Worm (Caenorhabditis elegans) whole organism, early embryonic: ENCODE results near the gene srd-51.

Source experiments
- B0310.2 ChIP-seq: sonication (generic microtip); optimal IDR thresholded peaks from 2 replicates; lab custom pipeline; 2016; ENCODE audit warnings: mild to moderate bottlenecking, missing genetic modification characterization, missing compliant biosample characterization
- F13C5.2 ChIP-seq: sonication (generic microtip); optimal IDR thresholded peaks from 2 replicates; lab custom pipeline; 2017; ENCODE audit warnings: mild to moderate bottlenecking, missing genetic modification characterization, inconsistent platforms, missing compliant biosample characterization
- aly-1 ChIP-seq: sonication (generic microtip); optimal IDR thresholded peaks from 2 replicates; lab custom pipeline; 2016; ENCODE audit warnings: missing genetic modification characterization, missing compliant biosample characterization
- ama-1 ChIP-seq: fragments of 150-350 bp; optimal IDR thresholded peaks from 2 replicates; lab custom pipeline; 2014
- ceh-13 ChIP-seq: fragments of 200-800 bp; sonication (Bioruptor generic); optimal IDR thresholded peaks from 2 replicates; lab custom pipeline; 2018; ENCODE audit warnings: mild to moderate bottlenecking, missing genetic modification characterization, missing compliant biosample characterization
- ceh-36 ChIP-seq: sonication (generic microtip); optimal IDR thresholded peaks from 2 replicates; lab custom pipeline; 2016; ENCODE audit warnings: missing genetic modification characterization, inconsistent platforms, missing compliant biosample characterization
- ets-7 ChIP-seq: sonication (generic microtip); optimal IDR thresholded peaks from 2 replicates; lab custom pipeline; 2016; ENCODE audit warnings: missing genotype, missing genetic modification characterization, missing compliant biosample characterization
- flt-1 ChIP-seq: fragments of 200-800 bp; sonication (Bioruptor generic); IDR thresholded peaks from 2 replicates; pipeline ENCODE4 v1.3.6; 2022; ENCODE audit warnings: missing genetic modification characterization, missing compliant biosample characterization
- hmbx-1 ChIP-seq: sonication (generic microtip); optimal IDR thresholded peaks from 2 replicates; lab custom pipeline; 2016; ENCODE audit warnings: mild to moderate bottlenecking, missing genetic modification characterization, missing compliant biosample characterization
- hmg-4 ChIP-seq: fragments of 200-800 bp; sonication (Bioruptor generic); optimal IDR thresholded peaks from 2 replicates; lab custom pipeline; 2018; ENCODE audit warnings: mild to moderate bottlenecking, missing genetic modification characterization, missing compliant biosample characterization
- hnd-1 ChIP-seq: sonication (generic microtip); optimal IDR thresholded peaks from 2 replicates; lab custom pipeline; 2016; ENCODE audit warnings: missing genetic modification characterization, missing compliant biosample characterization
- pes-1 ChIP-seq: fragments of 200-800 bp; sonication (Bioruptor generic); IDR thresholded peaks from 2 replicates; pipeline ENCODE4 v1.3.6; 2022; ENCODE audit warnings: missing genetic modification reagents, missing genetic modification characterization, missing compliant biosample characterization
- scrt-1 ChIP-seq: fragments of 200-800 bp; sonication (Bioruptor generic); IDR thresholded peaks from 2 replicates; pipeline ENCODE4 v1.3.6; 2022; ENCODE audit warnings: missing genetic modification characterization, missing compliant biosample characterization
- sea-1 ChIP-seq: fragments of 200-800 bp; sonication (Bioruptor generic); conservative IDR thresholded peaks from 2 replicates; pipeline ENCODE4 v1.3.6; 2022; ENCODE audit warnings: missing genetic modification characterization, missing compliant biosample characterization
- tbx-11 ChIP-seq: fragments of 200-800 bp; sonication (Bioruptor generic); IDR thresholded peaks from 2 replicates; pipeline ENCODE4 v1.3.6; 2022; ENCODE audit warnings: missing genetic modification characterization, missing compliant biosample characterization
- tbx-37 ChIP-seq: fragments of 200-800 bp; sonication (Bioruptor generic); conservative IDR thresholded peaks from 2 replicates; pipeline ENCODE4 v1.3.6; 2022; ENCODE audit warnings: missing genetic modification reagents, missing genetic modification characterization, missing compliant biosample characterization
- tra-4 ChIP-seq: sonication (generic microtip); optimal IDR thresholded peaks from 2 replicates; lab custom pipeline; 2017; ENCODE audit warnings: missing genetic modification characterization, missing compliant biosample characterization

Gene srd-51

DNA sequence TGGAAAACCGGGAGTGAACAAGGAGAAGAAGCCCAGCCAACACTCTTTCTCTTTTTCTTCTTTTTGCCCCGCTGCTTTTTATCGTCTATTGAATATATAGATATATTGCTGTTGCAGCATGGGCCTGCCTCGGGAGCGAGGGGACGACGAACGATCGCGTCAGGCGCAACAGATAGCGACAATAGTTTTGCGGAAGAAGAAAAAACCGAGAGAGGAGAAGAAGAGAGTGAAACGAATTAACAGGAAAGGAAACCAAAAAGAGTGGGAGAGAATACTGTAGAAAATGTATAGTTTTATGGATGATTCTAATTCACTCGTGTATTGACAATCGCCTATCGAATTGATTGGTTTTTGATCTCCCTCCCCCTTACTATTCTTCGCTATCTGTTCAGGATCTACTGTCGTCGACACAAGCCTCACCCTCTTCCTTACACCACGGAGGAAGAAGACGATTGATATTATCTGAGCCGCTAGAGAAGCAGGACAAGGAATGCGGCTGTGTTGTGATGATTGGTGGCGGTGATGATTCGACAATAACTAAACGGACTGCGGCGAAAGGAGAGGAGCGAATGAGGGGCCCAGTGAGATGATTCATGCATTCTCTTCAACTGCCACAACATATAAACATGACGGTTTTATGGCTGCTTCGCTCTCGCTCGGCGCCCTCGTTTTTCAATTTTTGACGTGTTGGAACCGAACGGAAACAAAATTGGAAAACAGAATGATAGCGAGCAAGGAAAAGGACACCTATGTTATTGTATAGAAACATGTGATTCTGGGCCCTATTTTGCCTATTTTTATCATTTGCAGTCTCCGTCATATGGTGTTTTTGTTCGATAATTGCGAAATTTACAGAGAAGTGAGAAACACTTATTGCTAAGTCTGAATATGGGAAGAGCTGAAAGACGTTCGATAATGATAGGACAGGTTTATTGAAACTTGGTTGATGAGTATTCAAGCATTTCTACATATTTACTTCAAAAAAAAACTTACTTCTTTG is 41.8 kb upstream of the srd-51 start:
- TF ChIP-seq tra-4 (tag; lab: Kevin White, UChicago), result no peak
- no peak for TF ChIP-seq flt-1 (GFP tag; lab: Robert Waterston, UW)
- no peak for TF ChIP-seq tbx-11 (GFP tag; lab: Robert Waterston, UW)
- TF ChIP-seq F13C5.2 (tag; lab: Kevin White, UChicago), result no peak
- no peak for TF ChIP-seq ceh-36 (tag; lab: Kevin White, UChicago)
- TF ChIP-seq ets-7 (tag; lab: Kevin White, UChicago), result no peak
- TF ChIP-seq scrt-1 (GFP tag; lab: Robert Waterston, UW), result no peak

DNA sequence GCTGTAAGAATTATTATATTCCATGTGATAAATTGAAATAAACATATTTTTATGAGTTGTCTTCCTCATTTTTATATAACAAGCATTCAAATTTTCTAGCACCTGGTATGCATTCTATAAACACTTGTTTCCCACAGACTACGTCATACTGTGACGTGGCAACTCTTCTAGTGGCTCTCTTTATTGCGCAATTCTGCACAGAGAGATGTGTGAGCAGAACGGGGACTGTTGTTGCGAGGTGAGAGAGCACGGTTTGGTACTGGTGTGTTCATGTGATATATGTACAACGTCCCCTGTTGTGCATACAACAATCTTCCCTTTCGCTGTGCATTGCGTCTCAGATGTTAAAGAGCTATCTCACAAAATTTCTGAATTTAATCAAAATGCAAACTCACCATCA is 40.4 kb upstream of the srd-51 start:
- TF ChIP-seq ceh-36 (tag; lab: Kevin White, UChicago), result no peak
- no peak for TF ChIP-seq ceh-13
- TF ChIP-seq hnd-1 (tag; lab: Kevin White, UChicago), result no peak
- no peak for TF ChIP-seq flt-1 (GFP tag; lab: Robert Waterston, UW)
- TF ChIP-seq hmg-4 (GFP tag; lab: Kevin White, UChicago), result no peak
- TF ChIP-seq ets-7 (tag; lab: Kevin White, UChicago), result no peak
- no peak for TF ChIP-seq hmbx-1 (tag; lab: Kevin White, UChicago)
- TF ChIP-seq pes-1 (GFP tag; lab: Robert Waterston, UW), result no peak
- no peak for TF ChIP-seq F13C5.2 (tag; lab: Kevin White, UChicago)
- TF ChIP-seq sea-1 (GFP tag; lab: Robert Waterston, UW), result no peak
- TF ChIP-seq B0310.2 (tag; lab: Kevin White, UChicago), result no peak
- no peak for TF ChIP-seq aly-1 (tag; lab: Kevin White, UChicago)
- TF ChIP-seq ama-1 (lab: Kevin White, UChicago), result no peak

DNA sequence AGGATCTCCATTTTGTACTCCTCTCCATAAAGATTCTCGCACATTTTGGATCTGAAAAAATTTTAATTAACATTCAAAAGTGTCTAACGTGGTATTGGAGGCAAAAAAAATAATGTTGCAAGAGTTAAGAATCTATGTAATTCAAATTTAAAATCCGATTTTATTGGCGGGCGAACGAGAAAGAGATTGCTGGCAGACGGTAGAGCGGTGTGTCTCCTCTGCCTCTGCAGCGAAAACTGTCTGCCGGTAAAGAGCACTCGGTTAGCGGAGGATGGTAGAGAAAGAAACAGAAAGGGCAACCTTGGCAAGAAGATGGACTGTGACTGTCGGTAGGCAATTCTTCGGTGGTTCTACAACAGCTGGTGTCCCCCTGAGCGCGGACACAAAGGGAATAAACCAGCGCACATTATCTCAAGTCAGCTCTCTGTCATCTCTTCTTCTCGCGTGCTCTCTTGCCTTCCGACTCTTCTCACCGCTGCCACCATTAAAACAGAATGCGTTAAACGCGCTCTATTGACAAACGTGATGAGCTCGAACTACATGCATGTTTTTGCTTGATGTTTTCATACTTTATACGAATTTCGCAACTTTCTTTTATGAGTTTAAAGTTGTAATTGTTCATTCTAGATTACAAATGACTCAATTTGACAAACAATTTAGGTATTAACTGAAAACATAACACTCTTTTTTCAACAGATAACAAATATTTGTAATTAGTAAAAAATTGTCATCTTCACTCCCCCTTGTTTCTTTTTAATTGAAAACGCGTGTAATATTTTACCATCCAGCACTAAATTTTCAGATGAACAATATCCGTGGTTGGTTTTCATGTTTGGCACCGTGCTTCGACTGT is 34.4 kb upstream of the srd-51 start, which contains the start of the genes cdk-4 and F18H3.1:
TSS of gene cdk-4 (minus strand) at position 51 of the 853 bp plus-strand sequence.
TSS of gene F18H3.1 (plus strand) at position 803 of the 853 bp plus-strand sequence.
- TF ChIP-seq pes-1 (GFP tag; lab: Robert Waterston, UW) (0 out of 2 replicates have a peak, but pooled peaks have one; percentile 8), F13C5.2 (tag; lab: Kevin White, UChicago) (peak; percentile 43), ceh-13 (no peak), hmg-4 (GFP tag; lab: Kevin White, UChicago) (peak; percentile 69)

DNA sequence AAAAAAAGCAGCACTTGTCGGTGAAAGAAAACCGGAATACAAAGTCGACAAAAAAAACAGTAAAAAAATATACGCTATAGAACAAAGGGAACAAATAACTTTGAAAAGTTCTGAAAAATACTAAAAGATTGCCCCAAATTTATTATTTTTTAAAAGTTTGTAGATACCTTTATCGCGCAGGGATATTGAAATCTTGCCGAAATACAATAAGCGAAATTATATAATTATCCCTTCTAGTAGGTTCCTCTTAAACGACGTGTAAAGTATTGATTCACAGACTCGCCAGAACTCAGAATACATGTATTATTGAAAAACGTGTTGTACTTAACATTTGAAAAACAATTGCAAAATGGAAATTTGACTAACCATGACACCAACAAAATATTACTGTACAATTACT is 29.7 kb upstream of the srd-51 start:
- no peak for TF ChIP-seq ceh-13
- no peak for TF ChIP-seq F13C5.2 (tag; lab: Kevin White, UChicago)
- no peak for TF ChIP-seq tbx-37 (GFP tag; lab: Robert Waterston, UW)
- no peak for TF ChIP-seq scrt-1 (GFP tag; lab: Robert Waterston, UW)
- no peak for TF ChIP-seq sea-1 (GFP tag; lab: Robert Waterston, UW)
- TF ChIP-seq tbx-11 (GFP tag; lab: Robert Waterston, UW), result no peak
- no peak for TF ChIP-seq aly-1 (tag; lab: Kevin White, UChicago)
- TF ChIP-seq ama-1 (lab: Kevin White, UChicago), result no peak
- TF ChIP-seq B0310.2 (tag; lab: Kevin White, UChicago), result no peak

DNA sequence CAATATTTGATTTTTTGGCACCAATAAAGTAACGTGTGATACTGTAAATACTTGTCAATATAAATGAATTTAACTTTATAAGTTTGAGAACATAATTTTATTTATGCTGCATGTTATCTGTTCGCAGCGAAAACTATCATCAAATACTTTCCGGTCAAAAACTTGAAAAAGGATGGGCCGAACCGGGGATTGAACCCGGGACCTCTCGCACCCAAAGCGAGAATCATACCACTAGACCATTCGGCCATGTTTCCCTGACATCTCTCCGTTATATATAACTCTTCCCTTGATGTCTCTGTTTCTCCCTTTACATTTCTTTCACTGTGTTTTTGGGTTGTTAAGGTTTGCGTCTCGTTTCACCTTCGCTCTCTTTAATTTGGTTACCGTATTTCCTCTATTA is 27.1 kb upstream of the srd-51 start:
- peak; percentile 76 for TF ChIP-seq aly-1 (tag; lab: Kevin White, UChicago)
- peak; percentile 90 for TF ChIP-seq pes-1 (GFP tag; lab: Robert Waterston, UW)
- TF ChIP-seq scrt-1 (GFP tag; lab: Robert Waterston, UW), result peak; percentile 87
- TF ChIP-seq F13C5.2 (tag; lab: Kevin White, UChicago), result peak; percentile 87
- TF ChIP-seq hmbx-1 (tag; lab: Kevin White, UChicago), result peak; percentile 63
- peak; percentile 86 for TF ChIP-seq hmg-4 (GFP tag; lab: Kevin White, UChicago)
- peak; percentile 92 for TF ChIP-seq sea-1 (GFP tag; lab: Robert Waterston, UW)
- peak; percentile 70 for TF ChIP-seq ceh-36 (tag; lab: Kevin White, UChicago)
- peak; percentile 84 for TF ChIP-seq tbx-11 (GFP tag; lab: Robert Waterston, UW)
- peak; percentile 86 for TF ChIP-seq flt-1 (GFP tag; lab: Robert Waterston, UW)
- peak; percentile 73 for TF ChIP-seq B0310.2 (tag; lab: Kevin White, UChicago)
- TF ChIP-seq tbx-37 (GFP tag; lab: Robert Waterston, UW), result peak; percentile 86
- TF ChIP-seq hnd-1 (tag; lab: Kevin White, UChicago), result peak; percentile 73
- peak; percentile 72 for TF ChIP-seq ets-7 (tag; lab: Kevin White, UChicago)
- TF ChIP-seq tra-4 (tag; lab: Kevin White, UChicago), result peak; percentile 36
- TF ChIP-seq ceh-13, result peak; percentile 69
- TF ChIP-seq ama-1 (lab: Kevin White, UChicago), result no peak

DNA sequence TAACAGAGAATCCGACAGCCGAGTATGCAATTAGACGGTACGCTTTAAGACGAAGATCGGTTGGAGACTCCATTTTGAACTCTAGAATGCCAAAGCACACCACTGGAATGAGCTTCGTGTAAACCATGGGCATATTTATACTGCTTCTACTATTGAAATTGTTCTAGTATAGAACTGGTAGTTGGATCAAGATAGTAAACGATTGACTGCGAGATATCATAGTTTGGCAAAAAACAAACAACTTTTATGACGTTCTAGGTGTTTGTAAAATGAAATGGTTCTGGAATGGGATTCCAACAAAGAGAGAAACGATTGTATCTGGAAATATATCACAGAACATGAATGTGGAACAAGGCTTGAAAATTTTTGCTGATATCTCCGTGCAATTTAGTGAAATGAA is 26.3 kb upstream of the srd-51 start, which contains the start of gene col-185:
TSS of gene col-185 (minus strand) at position 101 of the 400 bp plus-strand sequence.
- TF ChIP-seq F13C5.2 (tag; lab: Kevin White, UChicago), result no peak
- TF ChIP-seq sea-1 (GFP tag; lab: Robert Waterston, UW), result no peak
